Worm (Caenorhabditis elegans) whole organism, L4/young adult: ENCODE measurements around the gene M02D8.7.

Experiments
- dao-5 ChIP-seq: sonication (generic microtip); optimal IDR thresholded peaks from 2 replicates; lab custom pipeline; 2016; ENCODE audit warnings: missing genotype, missing genetic modification characterization, moderate library complexity, missing compliant biosample characterization
- him-1 ChIP-seq: sonication (generic microtip); optimal IDR thresholded peaks from 2 replicates; lab custom pipeline; 2016; ENCODE audit warnings: missing genotype, missing genetic modification reagents, missing genetic modification characterization, missing compliant biosample characterization

DNA sequence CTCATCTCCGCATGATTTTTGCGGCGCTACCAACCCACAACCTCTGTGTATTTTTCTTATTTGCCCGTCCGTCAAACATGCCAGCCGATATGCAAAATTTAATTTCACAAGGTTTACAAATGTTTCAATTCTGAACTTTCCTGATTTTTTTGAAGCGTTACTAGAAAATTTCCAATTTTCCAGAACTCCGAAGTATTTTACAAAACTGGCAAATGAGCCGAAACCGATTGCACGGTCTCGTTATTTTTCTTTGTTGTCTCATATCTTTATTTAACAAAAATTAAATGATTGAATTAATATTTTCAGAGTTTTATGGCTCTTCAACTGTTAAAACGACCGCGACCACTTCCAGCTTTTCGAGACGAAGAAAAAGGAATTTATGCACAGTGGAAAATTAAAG is 34.7 kb downstream of the M02D8.7 start, which contains the start of gene F53A9.3:
- TF ChIP-seq him-1 (no peak), dao-5 (tag; lab: Kevin White, UChicago) (no peak)
